Worm (Caenorhabditis elegans): ENCODE data around the gene rol-3.

The rol-3 gene

ce11 chrV:8212816-8213215 is 25.4 kb downstream of the rol-3 start:
- no peak for TF ChIP-seq ceh-82 (tag; optimal IDR thresholded peaks at IDR 0.05)
- no peak for TF ChIP-seq ztf-4 (tag; optimal IDR thresholded peaks at IDR 0.05)
- TF ChIP-seq zag-1 (tag; optimal IDR thresholded peaks at IDR 0.05), result no peak
- peak; percentile 83 for TF ChIP-seq pqm-1 (tag; optimal IDR thresholded peaks at IDR 0.05)
- no peak for TF ChIP-seq unc-39 (tag; optimal IDR thresholded peaks at IDR 0.05)
- no peak for TF ChIP-seq tbx-2 (tag; optimal IDR thresholded peaks at IDR 0.05)
- peak; percentile 87 for TF ChIP-seq elt-2 (tag; optimal IDR thresholded peaks at IDR 0.05)

ce11 chrV:8211993-8212392 is 26.2 kb downstream of the rol-3 start:
- TF ChIP-seq sea-2 (GFP tag; optimal IDR thresholded peaks at IDR 0.05), result no peak
- TF ChIP-seq zag-1 (tag; optimal IDR thresholded peaks at IDR 0.05), result no peak
- no peak for TF ChIP-seq ztf-11 (tag; optimal IDR thresholded peaks at IDR 0.05)

ce11 chrV:8210527-8210926 is 27.7 kb downstream of the rol-3 start:
- TF ChIP-seq elt-2 (tag; optimal IDR thresholded peaks at IDR 0.05) (no peak), ceh-82 (tag; optimal IDR thresholded peaks at IDR 0.05) (no peak), nhr-43 (tag; optimal IDR thresholded peaks at IDR 0.05; ENCODE audit: poor library complexity, severe bottlenecking) (no peak), nhr-11 (tag; optimal IDR thresholded peaks at IDR 0.05) (no peak), nfya-1 (tag; optimal IDR thresholded peaks at IDR 0.05; ENCODE audit: insufficient read depth) (peak; percentile 19), fkh-10 (GFP tag; optimal IDR thresholded peaks at IDR 0.05) (no peak), unc-62 (GFP tag; optimal IDR thresholded peaks at IDR 0.05) (no peak), nhr-77 (tag; optimal IDR thresholded peaks at IDR 0.05) (no peak), ZK546.5 (tag; optimal IDR thresholded peaks at IDR 0.05) (no peak)

ce11 chrV:8206931-8207330 is 31.3 kb downstream of the rol-3 start, which contains the start of gene timp-1:
timp-1 (plus strand) TSS chrV:8207235.
- TF ChIP-seq hmg-11 (tag; optimal IDR thresholded peaks at IDR 0.05) (no peak), skn-1 (tag; optimal IDR thresholded peaks at IDR 0.05) (no peak), nhr-237 (tag; optimal IDR thresholded peaks at IDR 0.05) (no peak), nhr-23 (tag; optimal IDR thresholded peaks at IDR 0.05) (peak; percentile 45), elt-1 (tag; optimal IDR thresholded peaks at IDR 0.05) (no peak), ztf-11 (tag; optimal IDR thresholded peaks at IDR 0.05) (no peak)

ce11 chrV:8203085-8203643 is 35.0 kb downstream of the rol-3 start, which contains the start of gene cest-17:
cest-17 (plus strand) TSS chrV:8203332.
- TF ChIP-seq pha-4 (tag; optimal IDR thresholded peaks at IDR 0.05) (peak; percentile 76), eor-1 (tag; optimal IDR thresholded peaks at IDR 0.05) (no peak), pqm-1 (tag; optimal IDR thresholded peaks at IDR 0.05) (peak; percentile 16), elt-2 (tag; optimal IDR thresholded peaks at IDR 0.05) (peak; percentile 21), hmg-11 (tag; optimal IDR thresholded peaks at IDR 0.05) (no peak)

ce11 chrV:8201229-8201858 is 36.9 kb downstream of the rol-3 start, which contains the start of gene cri-2:
cri-2 (plus strand) TSS chrV:8201808.
- no peak for TF ChIP-seq fkh-10 (GFP tag; optimal IDR thresholded peaks at IDR 0.05)
- no peak for TF ChIP-seq elt-2 (tag; optimal IDR thresholded peaks at IDR 0.05)
- TF ChIP-seq ama-1 (optimal IDR thresholded peaks at IDR 0.05), result no peak
- TF ChIP-seq pqm-1 (tag; optimal IDR thresholded peaks at IDR 0.05), result no peak
- TF ChIP-seq nhr-43 (tag; optimal IDR thresholded peaks at IDR 0.05; ENCODE audit: poor library complexity, severe bottlenecking), result peak; percentile 16
- peak; percentile 65 for TF ChIP-seq nhr-23 (tag; optimal IDR thresholded peaks at IDR 0.05)
- TF ChIP-seq ztf-11 (tag; optimal IDR thresholded peaks at IDR 0.05), result no peak
- TF ChIP-seq skn-1 (tag; optimal IDR thresholded peaks at IDR 0.05), result no peak
- TF ChIP-seq nhr-25 (tag; optimal IDR thresholded peaks at IDR 0.05), result peak; percentile 35
- TF ChIP-seq unc-39 (tag; optimal IDR thresholded peaks at IDR 0.05), result no peak
- no peak for TF ChIP-seq pha-4 (tag; optimal IDR thresholded peaks at IDR 0.05)
- TF ChIP-seq nhr-67 (tag; optimal IDR thresholded peaks at IDR 0.05), result no peak
- TF ChIP-seq nhr-28 (tag; optimal IDR thresholded peaks at IDR 0.05), result no peak
- TF ChIP-seq ceh-9 (tag; optimal IDR thresholded peaks at IDR 0.05), result no peak
- TF ChIP-seq jun-1 (tag; optimal IDR thresholded peaks at IDR 0.05), result no peak
- TF ChIP-seq nfya-1 (tag; optimal IDR thresholded peaks at IDR 0.05; ENCODE audit: insufficient read depth), result no peak
- TF ChIP-seq egl-5 (tag; optimal IDR thresholded peaks at IDR 0.05), result no peak
- TF ChIP-seq lsy-12 (tag; optimal IDR thresholded peaks at IDR 0.05), result no peak
- no peak for TF ChIP-seq nhr-77 (tag; optimal IDR thresholded peaks at IDR 0.05)
- TF ChIP-seq fos-1 (tag; optimal IDR thresholded peaks at IDR 0.05), result no peak
- TF ChIP-seq ceh-28 (tag; optimal IDR thresholded peaks at IDR 0.05), result no peak
- no peak for TF ChIP-seq elt-3 (tag; optimal IDR thresholded peaks at IDR 0.05)
- TF ChIP-seq elt-1 (tag; optimal IDR thresholded peaks at IDR 0.05), result no peak
- peak; percentile 24 for TF ChIP-seq egl-27 (tag; optimal IDR thresholded peaks at IDR 0.05)
- no peak for TF ChIP-seq ZK546.5 (tag; optimal IDR thresholded peaks at IDR 0.05)
- no peak for TF ChIP-seq mml-1 (tag; optimal IDR thresholded peaks at IDR 0.05)
- no peak for TF ChIP-seq lin-39 (tag; optimal IDR thresholded peaks at IDR 0.05)
- TF ChIP-seq snpc-4 (tag; optimal IDR thresholded peaks at IDR 0.05), result no peak
- TF ChIP-seq R02D3.7 (tag; optimal IDR thresholded peaks at IDR 0.05), result no peak
- TF ChIP-seq fkh-2 (tag; optimal IDR thresholded peaks at IDR 0.05), result no peak
- TF ChIP-seq nhr-11 (tag; optimal IDR thresholded peaks at IDR 0.05), result no peak

Data from whole organism, L3 larva.